Worm (Caenorhabditis elegans): Measurements from ENCODE around the gene asp-17.

asp-17 gene

DNA sequence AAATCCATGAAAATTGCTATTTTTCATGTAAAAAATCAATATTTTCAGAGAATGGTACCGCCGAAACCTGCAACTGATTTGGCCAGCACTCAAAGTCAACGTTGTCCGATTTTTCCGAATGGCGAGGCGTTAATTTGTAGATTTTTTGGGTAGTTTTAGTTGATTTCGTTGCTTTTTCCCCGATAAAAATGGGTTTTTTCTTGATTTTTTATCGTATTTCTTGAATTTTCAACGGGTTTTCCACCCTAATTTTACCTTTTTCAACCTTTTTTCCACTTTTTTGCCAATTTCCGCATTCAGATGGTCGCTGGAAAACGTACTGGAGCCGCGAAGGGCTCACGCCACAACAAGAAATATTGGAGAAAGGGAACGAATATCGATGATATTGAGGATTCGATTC is 35.5 kb downstream of the asp-17 start, which contains the start of gene Y39B6A.33:
Gene Y39B6A.33 (plus strand): TSS at position 301 of the 400 bp plus-strand sequence.
- TF ChIP-seq mab-9 (GFP tag; IDR thresholded peaks at IDR 0.05) (no peak), unc-130 (tag; optimal IDR thresholded peaks at IDR 0.05) (no peak), zip-4 (GFP tag; optimal IDR thresholded peaks at IDR 0.05) (no peak), unc-30 (tag; optimal IDR thresholded peaks at IDR 0.05) (no peak), elt-2 (tag; optimal IDR thresholded peaks at IDR 0.05) (no peak), hlh-17 (GFP tag; optimal IDR thresholded peaks at IDR 0.05; ENCODE audit: borderline replicate concordance) (no peak), nhr-77 (tag; optimal IDR thresholded peaks at IDR 0.05) (no peak), ceh-90 (tag; optimal IDR thresholded peaks at IDR 0.05) (no peak)

DNA sequence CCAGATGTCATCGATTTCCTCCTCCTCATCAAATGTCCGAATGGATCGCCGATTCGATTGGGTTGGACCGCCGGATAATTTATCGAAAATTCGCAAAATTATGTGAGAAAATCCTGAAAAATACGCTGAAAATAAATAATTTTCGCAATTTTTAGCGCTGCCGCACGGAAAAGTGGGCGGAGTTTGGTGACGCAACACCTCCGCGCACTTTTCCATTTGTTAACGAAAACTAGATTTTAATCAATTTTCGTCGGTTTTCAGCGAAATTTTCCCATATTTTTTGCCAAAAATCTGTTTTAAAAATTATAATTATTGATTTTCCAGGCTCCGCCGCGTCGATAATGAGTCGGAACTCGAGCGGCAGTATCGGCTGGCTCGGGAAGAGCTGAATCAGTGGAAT is 36.1 kb downstream of the asp-17 start, which contains the start of gene Y39B6A.34:
Gene Y39B6A.34 (plus strand): TSS at position 3 of the 400 bp plus-strand sequence.
- no peak for TF ChIP-seq nhr-85 (tag)
- TF ChIP-seq zag-1 (tag; optimal IDR thresholded peaks at IDR 0.05): no peak
- TF ChIP-seq tlp-1 (tag; optimal IDR thresholded peaks at IDR 0.05): no peak
- TF ChIP-seq C16A3.4 (tag; optimal IDR thresholded peaks at IDR 0.05): peak; percentile 1
- no peak for TF ChIP-seq egl-13 (tag; optimal IDR thresholded peaks at IDR 0.05)
- no peak for TF ChIP-seq C04F5.9 (tag; optimal IDR thresholded peaks at IDR 0.05)
- TF ChIP-seq nhr-19 (GFP tag; conservative IDR thresholded peaks at IDR 0.05): peak; percentile 52
- peak; percentile 45 for TF ChIP-seq nhr-71 (tag; optimal IDR thresholded peaks at IDR 0.05)
- TF ChIP-seq irx-1 (tag; optimal IDR thresholded peaks at IDR 0.05): no peak
- no peak for TF ChIP-seq mef-2 (tag; optimal IDR thresholded peaks at IDR 0.05)
- TF ChIP-seq ceh-88 (GFP tag; IDR thresholded peaks at IDR 0.05): no peak
- no peak for TF ChIP-seq mab-9 (GFP tag; IDR thresholded peaks at IDR 0.05)
- TF ChIP-seq fkh-10 (GFP tag; optimal IDR thresholded peaks at IDR 0.05): no peak
- TF ChIP-seq xbp-1 (tag; optimal IDR thresholded peaks at IDR 0.05): no peak
- no peak for TF ChIP-seq Y116A8C.19 (tag; optimal IDR thresholded peaks at IDR 0.05; ENCODE audit: borderline replicate concordance)
- TF ChIP-seq egl-27 (tag; optimal IDR thresholded peaks at IDR 0.05): no peak
- TF ChIP-seq unc-30 (tag; optimal IDR thresholded peaks at IDR 0.05): no peak
- TF ChIP-seq swsn-7 (tag; optimal IDR thresholded peaks at IDR 0.05): peak; percentile 36
- TF ChIP-seq alr-1 (tag; optimal IDR thresholded peaks at IDR 0.05; ENCODE audit: borderline replicate concordance): no peak
- no peak for TF ChIP-seq nhr-76 (tag; optimal IDR thresholded peaks at IDR 0.05)
- TF ChIP-seq nhr-77 (tag; optimal IDR thresholded peaks at IDR 0.05): no peak
- no peak for TF ChIP-seq efl-3 (GFP tag; optimal IDR thresholded peaks at IDR 0.05)
- TF ChIP-seq lin-39 (tag; optimal IDR thresholded peaks at IDR 0.05): no peak
- TF ChIP-seq ztf-4 (tag; optimal IDR thresholded peaks at IDR 0.05): peak; percentile 33
- no peak for TF ChIP-seq fkh-4 (tag; optimal IDR thresholded peaks at IDR 0.05; ENCODE audit: borderline replicate concordance)
- peak in 1 of 3 experiments; percentile 46 for TF ChIP-seq ceh-82 (tag; optimal IDR thresholded peaks at IDR 0.05)
- no peak for TF ChIP-seq nhr-12 (tag; optimal IDR thresholded peaks at IDR 0.05)
- TF ChIP-seq skn-1 (tag; optimal IDR thresholded peaks at IDR 0.05): peak; percentile 14
- no peak for TF ChIP-seq fkh-8 (tag; optimal IDR thresholded peaks at IDR 0.05)
- TF ChIP-seq dpl-1 (GFP tag; optimal IDR thresholded peaks at IDR 0.05): peak in 2 of 3 experiments; percentile 11 to 32
- no peak for TF ChIP-seq nhr-20 (tag; optimal IDR thresholded peaks at IDR 0.05)
- TF ChIP-seq ceh-63 (GFP tag; optimal IDR thresholded peaks at IDR 0.05): no peak
- no peak for TF ChIP-seq isw-1 (GFP tag; IDR thresholded peaks at IDR 0.05)
- TF ChIP-seq hlh-4 (tag; optimal IDR thresholded peaks at IDR 0.05): no peak
- no peak for TF ChIP-seq zip-4 (GFP tag; optimal IDR thresholded peaks at IDR 0.05)
- no peak for TF ChIP-seq nhr-84 (tag; optimal IDR thresholded peaks at IDR 0.05)
- no peak for TF ChIP-seq unc-86 (tag; optimal IDR thresholded peaks at IDR 0.05)
- no peak for TF ChIP-seq grh-1 (GFP tag; IDR thresholded peaks at IDR 0.05)
- TF ChIP-seq tbx-2 (tag; optimal IDR thresholded peaks at IDR 0.05): peak; percentile 15
- peak; percentile 12 for TF ChIP-seq elt-2 (tag; optimal IDR thresholded peaks at IDR 0.05)
- no peak for TF ChIP-seq mep-1 (tag; optimal IDR thresholded peaks at IDR 0.05)
- TF ChIP-seq snu-23 (GFP tag; optimal IDR thresholded peaks at IDR 0.05): peak; percentile 38
- no peak for TF ChIP-seq ceh-90 (tag; optimal IDR thresholded peaks at IDR 0.05)
- TF ChIP-seq unc-62 (GFP tag; optimal IDR thresholded peaks at IDR 0.05): no peak
- TF ChIP-seq lsy-2 (tag; optimal IDR thresholded peaks at IDR 0.05): peak; percentile 11 to 48
- peak; percentile 23 for TF ChIP-seq dsc-1 (tag; optimal IDR thresholded peaks at IDR 0.05)
- TF ChIP-seq lin-15B (tag; optimal IDR thresholded peaks at IDR 0.05): no peak
- TF ChIP-seq jun-1 (tag; optimal IDR thresholded peaks at IDR 0.05): no peak
- TF ChIP-seq mdl-1 (tag; optimal IDR thresholded peaks at IDR 0.05): no peak

All from whole organism, L1 larva.